Worm (Caenorhabditis elegans): ENCODE data around the gene C13F10.6.

C13F10.6 gene

ce11 chrV:7230847-7231246 is 10.0 kb upstream of the C13F10.6 start, which contains the start of the genes gei-6 and krr-1:
Gene gei-6 (minus strand): TSS chrV:7230848.
Gene krr-1 (plus strand): TSS chrV:7231190.
- no peak for TF ChIP-seq dao-5 (tag; optimal IDR thresholded peaks at IDR 0.05)
- peak; percentile 33 for TF ChIP-seq W03F9.2 (tag; optimal IDR thresholded peaks at IDR 0.05)
- no peak for TF ChIP-seq him-1 (tag; optimal IDR thresholded peaks at IDR 0.05)

ce11 chrV:7225894-7226293 is 5.1 kb upstream of the C13F10.6 start:
- TF ChIP-seq W03F9.2 (tag; optimal IDR thresholded peaks at IDR 0.05) (no peak), him-1 (tag; optimal IDR thresholded peaks at IDR 0.05) (no peak), dao-5 (tag; optimal IDR thresholded peaks at IDR 0.05) (no peak)

ce11 chrV:7224947-7225346 is 4.1 kb upstream of the C13F10.6 start, which contains the start of gene fkb-3:
Gene fkb-3 (plus strand): TSS chrV:7225223.
- no peak for TF ChIP-seq him-1 (tag; optimal IDR thresholded peaks at IDR 0.05)
- no peak for TF ChIP-seq dao-5 (tag; optimal IDR thresholded peaks at IDR 0.05)
- no peak for TF ChIP-seq W03F9.2 (tag; optimal IDR thresholded peaks at IDR 0.05)

ce11 chrV:7224353-7224752 is 3.5 kb upstream of the C13F10.6 start:
- TF ChIP-seq him-1 (tag; optimal IDR thresholded peaks at IDR 0.05) (no peak), dao-5 (tag; optimal IDR thresholded peaks at IDR 0.05) (no peak)

- TF ChIP-seq dao-5 (tag; optimal IDR thresholded peaks at IDR 0.05) (no peak), him-1 (tag; optimal IDR thresholded peaks at IDR 0.05) (no peak), W03F9.2 (tag; optimal IDR thresholded peaks at IDR 0.05) (no peak)
These were observed 3.1 kb upstream of the C13F10.6 start, which contains the start of gene C13F10.1 for ce11 chrV:7223941-7224340. Gene C13F10.1 (plus strand): TSS chrV:7224078.

- TF ChIP-seq him-1 (tag; optimal IDR thresholded peaks at IDR 0.05) (no peak), W03F9.2 (tag; optimal IDR thresholded peaks at IDR 0.05) (no peak), dao-5 (tag; optimal IDR thresholded peaks at IDR 0.05) (no peak)
These were observed 2.3 kb upstream of the C13F10.6 start, which contains the start of gene C13F10.7 for ce11 chrV:7223152-7223551. Gene C13F10.7 (minus strand): TSS chrV:7223252.

- no peak for TF ChIP-seq W03F9.2 (tag; optimal IDR thresholded peaks at IDR 0.05)
- no peak for TF ChIP-seq dao-5 (tag; optimal IDR thresholded peaks at IDR 0.05)
These were observed 1.9 kb downstream of the C13F10.6 start, which contains the start of gene C13F10.5 for ce11 chrV:7218988-7219387. Gene C13F10.5 (minus strand): TSS chrV:7219088.

ce11 chrV:7216016-7216415 is 4.8 kb downstream of the C13F10.6 start:
- TF ChIP-seq dao-5 (tag; optimal IDR thresholded peaks at IDR 0.05) (no peak), him-1 (tag; optimal IDR thresholded peaks at IDR 0.05) (peak; percentile 24), W03F9.2 (tag; optimal IDR thresholded peaks at IDR 0.05) (no peak)

- TF ChIP-seq him-1 (tag; optimal IDR thresholded peaks at IDR 0.05) (no peak), W03F9.2 (tag; optimal IDR thresholded peaks at IDR 0.05) (no peak)
These were observed 6.0 kb downstream of the C13F10.6 start, which contains the start of gene soap-1 for ce11 chrV:7214802-7215201. Gene soap-1 (minus strand): TSS chrV:7214902.

ce11 chrV:7209001-7209400 is 11.8 kb downstream of the C13F10.6 start:
- TF ChIP-seq W03F9.2 (tag; optimal IDR thresholded peaks at IDR 0.05), result no peak
- no peak for TF ChIP-seq him-1 (tag; optimal IDR thresholded peaks at IDR 0.05)
- TF ChIP-seq dao-5 (tag; optimal IDR thresholded peaks at IDR 0.05), result no peak

- no peak for TF ChIP-seq W03F9.2 (tag; optimal IDR thresholded peaks at IDR 0.05)
- no peak for TF ChIP-seq dao-5 (tag; optimal IDR thresholded peaks at IDR 0.05)
- TF ChIP-seq him-1 (tag; optimal IDR thresholded peaks at IDR 0.05), result no peak
These were observed 19.5 kb downstream of the C13F10.6 start for ce11 chrV:7201353-7201752.

ce11 chrV:7199932-7200331 is 20.9 kb downstream of the C13F10.6 start, which contains the start of gene F09G2.1:
Gene F09G2.1 (plus strand): TSS chrV:7200232.
- no peak for TF ChIP-seq him-1 (tag; optimal IDR thresholded peaks at IDR 0.05)
- no peak for TF ChIP-seq dao-5 (tag; optimal IDR thresholded peaks at IDR 0.05)
- no peak for TF ChIP-seq W03F9.2 (tag; optimal IDR thresholded peaks at IDR 0.05)

- TF ChIP-seq dao-5 (tag; optimal IDR thresholded peaks at IDR 0.05), result no peak
- TF ChIP-seq W03F9.2 (tag; optimal IDR thresholded peaks at IDR 0.05), result no peak
- TF ChIP-seq him-1 (tag; optimal IDR thresholded peaks at IDR 0.05), result no peak
These were observed 21.8 kb downstream of the C13F10.6 start for ce11 chrV:7199077-7199476.

ce11 chrV:7198403-7198802 is 22.4 kb downstream of the C13F10.6 start:
- TF ChIP-seq W03F9.2 (tag; optimal IDR thresholded peaks at IDR 0.05), result no peak
- TF ChIP-seq dao-5 (tag; optimal IDR thresholded peaks at IDR 0.05), result no peak
- TF ChIP-seq him-1 (tag; optimal IDR thresholded peaks at IDR 0.05), result no peak

ce11 chrV:7197036-7197435 is 23.8 kb downstream of the C13F10.6 start:
- TF ChIP-seq W03F9.2 (tag; optimal IDR thresholded peaks at IDR 0.05), result no peak
- TF ChIP-seq him-1 (tag; optimal IDR thresholded peaks at IDR 0.05), result no peak
- TF ChIP-seq dao-5 (tag; optimal IDR thresholded peaks at IDR 0.05), result no peak

All from whole organism, L4/young adult.